Worm (Caenorhabditis elegans): ENCODE data around the gene best-15.

best-15 gene

DNA sequence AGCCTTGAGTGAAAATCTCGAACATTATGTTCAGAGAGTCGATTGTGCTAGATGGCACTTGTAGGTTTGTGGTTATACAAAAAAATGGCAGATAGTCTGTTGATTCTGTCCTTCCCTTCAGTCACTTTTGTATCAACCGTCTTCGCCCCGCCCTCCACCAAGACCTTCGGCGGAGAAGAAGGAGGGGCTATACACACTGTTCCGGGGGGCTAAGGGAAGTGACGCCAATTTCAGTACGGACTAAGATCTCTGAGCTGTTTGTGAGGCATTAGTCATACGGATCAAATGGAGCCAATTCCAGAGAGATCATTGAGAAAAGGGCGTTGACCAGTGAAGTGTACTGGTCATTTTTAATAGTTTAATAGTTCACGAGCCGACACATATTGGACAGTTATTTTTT is 51.5 kb downstream of the best-15 start, which contains the start of gene swt-3:
swt-3 (minus strand) TSS at position 101 of the 400 bp plus-strand sequence.
- no peak for TF ChIP-seq dsc-1 (tag; optimal IDR thresholded peaks at IDR 0.05)
- TF ChIP-seq swsn-7 (tag; optimal IDR thresholded peaks at IDR 0.05) = no peak
- TF ChIP-seq ceh-82 (tag; optimal IDR thresholded peaks at IDR 0.05) = no peak
- no peak for TF ChIP-seq isw-1 (GFP tag; IDR thresholded peaks at IDR 0.05)
- no peak for TF ChIP-seq hlh-17 (GFP tag; optimal IDR thresholded peaks at IDR 0.05; ENCODE audit: borderline replicate concordance)
- TF ChIP-seq zag-1 (tag; optimal IDR thresholded peaks at IDR 0.05) = no peak
- no peak for TF ChIP-seq lin-35 (GFP tag; optimal IDR thresholded peaks at IDR 0.05)

Data from whole organism, L1 larva.